Worm (Caenorhabditis elegans) whole organism, late embryonic: ENCODE data around the gene B0507.3.

Source experiments
- C08G9.2 ChIP-seq: sonication (generic microtip); optimal IDR thresholded peaks from 2 replicates; lab custom pipeline; 2016; ENCODE audit warnings: mild to moderate bottlenecking, missing genetic modification characterization, moderate library complexity, missing compliant biosample characterization
- K02D7.2 ChIP-seq: sonication (generic microtip); optimal IDR thresholded peaks from 2 replicates; lab custom pipeline; 2017; ENCODE audit warnings: mild to moderate bottlenecking, missing genetic modification characterization, missing compliant biosample characterization
- ahr-1 ChIP-seq: sonication (generic microtip); optimal IDR thresholded peaks from 2 replicates; lab custom pipeline; 2016; ENCODE audit warnings: missing genetic modification characterization, missing compliant biosample characterization
- ama-1 ChIP-seq: fragments of 150-350 bp; optimal IDR thresholded peaks from 2 replicates; lab custom pipeline; 2014
- hlh-13 ChIP-seq: fragments of 200-800 bp; sonication (Bioruptor generic); optimal IDR thresholded peaks from 2 replicates; lab custom pipeline; 2018; ENCODE audit warnings: mild to moderate bottlenecking, missing genetic modification characterization, missing compliant biosample characterization
- nhr-11 ChIP-seq: fragments of 150-350 bp; optimal IDR thresholded peaks from 2 replicates; lab custom pipeline; 2014; ENCODE audit warnings: missing biosample characterization, missing genetic modification characterization
- odd-2 ChIP-seq: sonication (generic microtip); optimal IDR thresholded peaks from 2 replicates; lab custom pipeline; 2017; ENCODE audit warnings: antibody characterized with exemption, mild to moderate bottlenecking, missing genetic modification characterization, missing compliant biosample characterization
- pqm-1 ChIP-seq: sonication (generic microtip); optimal IDR thresholded peaks from 2 replicates; lab custom pipeline; 2016; ENCODE audit warnings: missing genetic modification characterization, missing compliant biosample characterization
- tbx-2 ChIP-seq: sonication (generic microtip); optimal IDR thresholded peaks from 2 replicates; lab custom pipeline; 2016; ENCODE audit warnings: missing genetic modification characterization, missing compliant biosample characterization
- unc-42 ChIP-seq: sonication (generic microtip); optimal IDR thresholded peaks from 2 replicates; lab custom pipeline; 2016; ENCODE audit warnings: missing genotype, missing genetic modification characterization, missing compliant biosample characterization

DNA sequence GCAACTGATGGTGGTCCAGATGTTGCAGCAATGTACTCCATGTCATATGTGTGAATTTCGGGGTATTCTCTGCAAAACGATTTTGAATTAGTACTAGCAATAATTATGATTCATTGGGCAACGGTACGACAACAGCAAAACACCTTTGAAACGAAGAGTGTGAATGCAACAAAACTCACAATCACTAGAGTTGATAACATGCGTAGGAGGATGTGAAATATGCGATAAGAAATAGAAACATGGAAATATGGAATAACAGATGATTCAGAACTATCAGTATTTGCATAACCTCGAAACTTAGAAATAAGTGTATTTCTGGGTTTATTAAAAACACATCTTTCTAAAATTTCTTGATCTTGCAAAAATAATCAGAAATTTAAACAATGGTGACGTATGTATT, 26.8 kb downstream of the B0507.3 start:
- TF ChIP-seq nhr-11 (no peak), ahr-1 (no peak), odd-2 (no peak), hlh-13 (GFP tag; lab: Kevin White, UChicago) (no peak), unc-42 (tag; lab: Kevin White, UChicago) (no peak), K02D7.2 (tag; lab: Kevin White, UChicago) (no peak), ama-1 (no peak), tbx-2 (no peak), pqm-1 (no peak), C08G9.2 (tag; lab: Kevin White, UChicago) (no peak)
